Worm (Caenorhabditis elegans) whole organism, early embryonic: Measurements from ENCODE around the gene cnc-3.

Experiments
- B0310.2 ChIP-seq: sonication (generic microtip); optimal IDR thresholded peaks from 2 replicates; lab custom pipeline; 2016; ENCODE audit warnings: mild to moderate bottlenecking, missing genetic modification characterization, missing compliant biosample characterization
- F13C5.2 ChIP-seq: sonication (generic microtip); optimal IDR thresholded peaks from 2 replicates; lab custom pipeline; 2017; ENCODE audit warnings: mild to moderate bottlenecking, missing genetic modification characterization, inconsistent platforms, missing compliant biosample characterization
- aly-1 ChIP-seq: sonication (generic microtip); optimal IDR thresholded peaks from 2 replicates; lab custom pipeline; 2016; ENCODE audit warnings: missing genetic modification characterization, missing compliant biosample characterization
- ama-1 ChIP-seq: fragments of 150-350 bp; optimal IDR thresholded peaks from 2 replicates; lab custom pipeline; 2014
- ceh-13 ChIP-seq: fragments of 200-800 bp; sonication (Bioruptor generic); optimal IDR thresholded peaks from 2 replicates; lab custom pipeline; 2018; ENCODE audit warnings: mild to moderate bottlenecking, missing genetic modification characterization, missing compliant biosample characterization
- ceh-36 ChIP-seq: sonication (generic microtip); optimal IDR thresholded peaks from 2 replicates; lab custom pipeline; 2016; ENCODE audit warnings: missing genetic modification characterization, inconsistent platforms, missing compliant biosample characterization
- ets-7 ChIP-seq: sonication (generic microtip); optimal IDR thresholded peaks from 2 replicates; lab custom pipeline; 2016; ENCODE audit warnings: missing genotype, missing genetic modification characterization, missing compliant biosample characterization
- flt-1 ChIP-seq: fragments of 200-800 bp; sonication (Bioruptor generic); IDR thresholded peaks from 2 replicates; pipeline ENCODE4 v1.3.6; 2022; ENCODE audit warnings: missing genetic modification characterization, missing compliant biosample characterization
- hmbx-1 ChIP-seq: sonication (generic microtip); optimal IDR thresholded peaks from 2 replicates; lab custom pipeline; 2016; ENCODE audit warnings: mild to moderate bottlenecking, missing genetic modification characterization, missing compliant biosample characterization
- hmg-4 ChIP-seq: fragments of 200-800 bp; sonication (Bioruptor generic); optimal IDR thresholded peaks from 2 replicates; lab custom pipeline; 2018; ENCODE audit warnings: mild to moderate bottlenecking, missing genetic modification characterization, missing compliant biosample characterization
- hnd-1 ChIP-seq: sonication (generic microtip); optimal IDR thresholded peaks from 2 replicates; lab custom pipeline; 2016; ENCODE audit warnings: missing genetic modification characterization, missing compliant biosample characterization
- pes-1 ChIP-seq: fragments of 200-800 bp; sonication (Bioruptor generic); IDR thresholded peaks from 2 replicates; pipeline ENCODE4 v1.3.6; 2022; ENCODE audit warnings: missing genetic modification reagents, missing genetic modification characterization, missing compliant biosample characterization
- sea-1 ChIP-seq: fragments of 200-800 bp; sonication (Bioruptor generic); conservative IDR thresholded peaks from 2 replicates; pipeline ENCODE4 v1.3.6; 2022; ENCODE audit warnings: missing genetic modification characterization, missing compliant biosample characterization
- tbx-37 ChIP-seq: fragments of 200-800 bp; sonication (Bioruptor generic); conservative IDR thresholded peaks from 2 replicates; pipeline ENCODE4 v1.3.6; 2022; ENCODE audit warnings: missing genetic modification reagents, missing genetic modification characterization, missing compliant biosample characterization

- no peak for TF ChIP-seq hnd-1 (tag; lab: Kevin White, UChicago)
- no peak for TF ChIP-seq hmg-4
- TF ChIP-seq B0310.2 (tag; lab: Kevin White, UChicago) = no peak
- no peak for TF ChIP-seq ama-1
- no peak for TF ChIP-seq hmbx-1
- TF ChIP-seq flt-1 (GFP tag; lab: Robert Waterston, UW) = no peak
- no peak for TF ChIP-seq aly-1 (tag; lab: Kevin White, UChicago)
- TF ChIP-seq F13C5.2 (tag; lab: Kevin White, UChicago) = no peak
- TF ChIP-seq ets-7 (tag; lab: Kevin White, UChicago) = no peak
- no peak for TF ChIP-seq sea-1
- no peak for TF ChIP-seq ceh-13 (GFP tag; lab: Kevin White, UChicago)
- TF ChIP-seq tbx-37 = no peak
- TF ChIP-seq ceh-36 (tag; lab: Kevin White, UChicago) = no peak
- no peak for TF ChIP-seq pes-1 (GFP tag; lab: Robert Waterston, UW)
Observed at ce11 chrV:1468905-1469304, 21.1 kb downstream of the cnc-3 start.
